Worm (Caenorhabditis elegans) whole organism, L4 larva: Measurements from ENCODE around the gene cnnm-1.

Experiments used
- ama-1 ChIP-seq: fragments of 150-350 bp; optimal IDR thresholded peaks from 2 replicates; lab custom pipeline; 2014; ENCODE audit warnings: inconsistent platforms, mixed read lengths
- lin-1 ChIP-seq: fragments of 200-800 bp; sonication (Bioruptor generic); IDR thresholded peaks from 2 replicates; pipeline ENCODE4 v1.3.6; 2022; ENCODE audit warnings: missing genetic modification reagents, missing genetic modification characterization, missing compliant biosample characterization
- madf-5 ChIP-seq, 2 experiments: fragments of 200-800 bp; sonication (Bioruptor generic); IDR thresholded peaks; 2 replicates each; pipeline ENCODE4 v1.3.6; 2022; ENCODE audit warnings: missing compliant biosample characterization in 2 of 2, missing genetic modification characterization in 2 of 2
- nhr-111 ChIP-seq: fragments of 200-800 bp; sonication (Bioruptor generic); optimal IDR thresholded peaks from 2 replicates; lab custom pipeline; 2018; ENCODE audit warnings: mild to moderate bottlenecking, missing genetic modification characterization, missing compliant biosample characterization

ce11 chrIV:17191791-17192190, 14.9 kb downstream of the cnnm-1 start, which contains the start of gene flp-17:
- TF ChIP-seq madf-5 (GFP tag; IDR thresholded peaks at IDR 0.05; lab: Robert Waterston, UW) (no peak), nhr-111 (GFP tag; lab: Kevin White, UChicago) (no peak), lin-1 (GFP tag; lab: Robert Waterston, UW) (no peak), ama-1 (lab: Kevin White, UChicago) (no peak)
